Worm (Caenorhabditis elegans) whole organism, mixed stage, embryonic: ENCODE measurements around the gene T04C12.8.

Experiments
- M03D4.4 ChIP-seq: sonication (generic microtip); optimal IDR thresholded peaks from 2 replicates; lab custom pipeline; 2017; ENCODE audit warnings: mild to moderate bottlenecking, missing genetic modification characterization, missing compliant biosample characterization
- bed-3 ChIP-seq: fragments of 200-800 bp; sonication (Bioruptor generic); optimal IDR thresholded peaks from 3 replicates; lab custom pipeline; 2018; ENCODE audit warnings: mild to moderate bottlenecking, missing genetic modification characterization, moderate library complexity, missing compliant biosample characterization
- blmp-1 ChIP-seq: fragments of 150-350 bp; optimal IDR thresholded peaks from 2 replicates; lab custom pipeline; 2014; ENCODE audit warnings: missing biosample characterization, missing genetic modification characterization
- ceh-39 ChIP-seq: fragments of 150-350 bp; optimal IDR thresholded peaks from 2 replicates; lab custom pipeline; 2014; ENCODE audit warnings: missing biosample characterization, missing genetic modification characterization
- ceh-43 ChIP-seq: fragments of 200-800 bp; sonication (Bioruptor generic); optimal IDR thresholded peaks from 2 replicates; lab custom pipeline; 2018; ENCODE audit warnings: mild to moderate bottlenecking, missing genetic modification characterization, moderate library complexity, missing compliant biosample characterization
- ceh-83 ChIP-seq: fragments of 200-800 bp; sonication (Bioruptor generic); optimal IDR thresholded peaks from 2 replicates; lab custom pipeline; 2018; ENCODE audit warnings: mild to moderate bottlenecking, missing genetic modification characterization, missing compliant biosample characterization
- ces-1 ChIP-seq: fragments of 150-350 bp; optimal IDR thresholded peaks from 2 replicates; lab custom pipeline; 2014; ENCODE audit warnings: missing biosample characterization, missing genetic modification reagents, missing genetic modification characterization
- cnd-1 ChIP-seq: fragments of 200-800 bp; sonication (Bioruptor generic); optimal IDR thresholded peaks from 2 replicates; lab custom pipeline; 2018; ENCODE audit warnings: mild to moderate bottlenecking, missing genetic modification characterization, missing compliant biosample characterization
- drap-1 ChIP-seq: fragments of 200-800 bp; sonication (Bioruptor generic); optimal IDR thresholded peaks from 3 replicates; lab custom pipeline; 2018; ENCODE audit warnings: mild to moderate bottlenecking, missing genetic modification characterization, missing compliant biosample characterization
- elt-1 ChIP-seq: sonication (generic microtip); optimal IDR thresholded peaks from 2 replicates; lab custom pipeline; 2017; ENCODE audit warnings: missing genetic modification characterization, mild to moderate bottlenecking, missing compliant biosample characterization, antibody characterized with exemption, moderate library complexity, borderline replicate concordance; ENCODE audit not compliant: insufficient read depth
- elt-3 ChIP-seq: fragments of 150-350 bp; optimal IDR thresholded peaks from 2 replicates; lab custom pipeline; 2014; ENCODE audit warnings: missing biosample characterization, missing genetic modification characterization
- flh-1 ChIP-seq: fragments of 200-800 bp; sonication (Bioruptor generic); optimal IDR thresholded peaks from 2 replicates; lab custom pipeline; 2018; ENCODE audit warnings: mild to moderate bottlenecking, missing genetic modification characterization, moderate library complexity, missing compliant biosample characterization
- ham-2 ChIP-seq: fragments of 200-800 bp; sonication (Bioruptor generic); optimal IDR thresholded peaks from 2 replicates; lab custom pipeline; 2018; ENCODE audit warnings: mild to moderate bottlenecking, missing genetic modification characterization, missing compliant biosample characterization
- hlh-1 ChIP-seq: fragments of 150-350 bp; optimal IDR thresholded peaks from 2 replicates; lab custom pipeline; 2014; ENCODE audit warnings: missing biosample characterization, missing genetic modification reagents, missing genetic modification characterization
- lin-13 ChIP-seq: fragments of 150-350 bp; optimal IDR thresholded peaks from 2 replicates; lab custom pipeline; 2014; ENCODE audit warnings: missing biosample characterization, missing genetic modification characterization
- lin-32 ChIP-seq: fragments of 200-800 bp; sonication (Bioruptor generic); optimal IDR thresholded peaks from 2 replicates; lab custom pipeline; 2018; ENCODE audit warnings: mild to moderate bottlenecking, missing genetic modification characterization, missing compliant biosample characterization
- lsy-2 ChIP-seq: fragments of 150-350 bp; optimal IDR thresholded peaks from 2 replicates; lab custom pipeline; 2014; ENCODE audit warnings: missing biosample characterization, missing genetic modification characterization
- mab-5 ChIP-seq: fragments of 150-350 bp; optimal IDR thresholded peaks from 2 replicates; lab custom pipeline; 2014; ENCODE audit warnings: missing biosample characterization, missing genetic modification characterization
- mep-1 ChIP-seq: fragments of 150-350 bp; optimal IDR thresholded peaks from 2 replicates; lab custom pipeline; 2017; ENCODE audit warnings: missing biosample characterization, missing genetic modification reagents, missing genetic modification characterization, inconsistent platforms
- mls-2 ChIP-seq: sonication (generic microtip); optimal IDR thresholded peaks from 2 replicates; lab custom pipeline; 2016; ENCODE audit warnings: mild to moderate bottlenecking, missing genetic modification characterization, moderate library complexity, missing compliant biosample characterization
- nhr-12 ChIP-seq: fragments of 150-350 bp; optimal IDR thresholded peaks from 2 replicates; lab custom pipeline; 2014; ENCODE audit warnings: missing biosample characterization, missing genetic modification characterization
- nhr-2 ChIP-seq: fragments of 150-350 bp; optimal IDR thresholded peaks from 2 replicates; lab custom pipeline; 2014; ENCODE audit warnings: missing biosample characterization, missing genetic modification characterization
- nhr-237 ChIP-seq: fragments of 150-350 bp; optimal IDR thresholded peaks from 2 replicates; lab custom pipeline; 2014; ENCODE audit warnings: missing biosample characterization, missing genetic modification characterization
- nhr-28 ChIP-seq: fragments of 150-350 bp; optimal IDR thresholded peaks from 2 replicates; lab custom pipeline; 2014; ENCODE audit warnings: missing biosample characterization, missing genetic modification characterization
- nhr-76 ChIP-seq: sonication (generic microtip); optimal IDR thresholded peaks from 2 replicates; lab custom pipeline; 2017; ENCODE audit warnings: missing biosample characterization, missing genetic modification characterization
- pha-4 ChIP-seq: fragments of 150-350 bp; optimal IDR thresholded peaks from 2 replicates; lab custom pipeline; 2018; ENCODE audit warnings: missing biosample characterization, missing genetic modification reagents, missing genetic modification characterization
- sem-2 ChIP-seq: fragments of 200-800 bp; sonication (Bioruptor generic); optimal IDR thresholded peaks from 2 replicates; lab custom pipeline; 2018; ENCODE audit warnings: mild to moderate bottlenecking, missing genetic modification characterization, missing compliant biosample characterization
- snpc-4 ChIP-seq: fragments of 150-350 bp; optimal IDR thresholded peaks from 2 replicates; lab custom pipeline; 2014; ENCODE audit warnings: missing biosample characterization, missing genetic modification characterization
- sptf-1 ChIP-seq: sonication (generic microtip); optimal IDR thresholded peaks from 2 replicates; lab custom pipeline; 2017; ENCODE audit warnings: mild to moderate bottlenecking, missing genetic modification characterization, moderate library complexity, missing compliant biosample characterization
- tbx-8 ChIP-seq: fragments of 200-800 bp; sonication (Bioruptor generic); optimal IDR thresholded peaks from 2 replicates; lab custom pipeline; 2018; ENCODE audit warnings: mild to moderate bottlenecking, missing genetic modification characterization, moderate library complexity, missing compliant biosample characterization
- unc-120 ChIP-seq: sonication (generic microtip); optimal IDR thresholded peaks from 2 replicates; lab custom pipeline; 2017; ENCODE audit warnings: missing genetic modification characterization, missing compliant biosample characterization; ENCODE audit not compliant: poor library complexity, severe bottlenecking
- unc-39 ChIP-seq: fragments of 150-350 bp; optimal IDR thresholded peaks from 2 replicates; lab custom pipeline; 2014; ENCODE audit warnings: missing biosample characterization, missing genetic modification characterization
- unc-62 ChIP-seq: fragments of 150-350 bp; optimal IDR thresholded peaks from 2 replicates; lab custom pipeline; 2014; ENCODE audit warnings: missing biosample characterization, missing genetic modification reagents, missing genetic modification characterization
- zip-8 ChIP-seq: fragments of 150-350 bp; optimal IDR thresholded peaks from 2 replicates; lab custom pipeline; 2014; ENCODE audit warnings: missing biosample characterization, missing genetic modification characterization
- ztf-11 ChIP-seq: fragments of 150-350 bp; optimal IDR thresholded peaks from 2 replicates; lab custom pipeline; 2014; ENCODE audit warnings: missing biosample characterization, missing genetic modification characterization

The T04C12.8 gene

ce11 chrV:11078874-11079273 is 9.7 kb upstream of the T04C12.8 start:
- TF ChIP-seq mep-1 (tag; lab: Kevin White, UChicago), result no peak
- no peak for TF ChIP-seq bed-3
- no peak for TF ChIP-seq cnd-1 (tag; lab: Kevin White, UChicago)
- no peak for TF ChIP-seq nhr-237 (tag; lab: Kevin White, UChicago)
- TF ChIP-seq elt-1, result no peak
- no peak for TF ChIP-seq mab-5 (tag; lab: Kevin White, UChicago)
- no peak for TF ChIP-seq drap-1
- no peak for TF ChIP-seq mls-2
- TF ChIP-seq tbx-8, result no peak
- no peak for TF ChIP-seq hlh-1 (tag; lab: Kevin White, UChicago)
- TF ChIP-seq unc-62 (GFP tag; lab: Kevin White, UChicago), result no peak
- TF ChIP-seq, all 35 proteins: peak for 0

DNA sequence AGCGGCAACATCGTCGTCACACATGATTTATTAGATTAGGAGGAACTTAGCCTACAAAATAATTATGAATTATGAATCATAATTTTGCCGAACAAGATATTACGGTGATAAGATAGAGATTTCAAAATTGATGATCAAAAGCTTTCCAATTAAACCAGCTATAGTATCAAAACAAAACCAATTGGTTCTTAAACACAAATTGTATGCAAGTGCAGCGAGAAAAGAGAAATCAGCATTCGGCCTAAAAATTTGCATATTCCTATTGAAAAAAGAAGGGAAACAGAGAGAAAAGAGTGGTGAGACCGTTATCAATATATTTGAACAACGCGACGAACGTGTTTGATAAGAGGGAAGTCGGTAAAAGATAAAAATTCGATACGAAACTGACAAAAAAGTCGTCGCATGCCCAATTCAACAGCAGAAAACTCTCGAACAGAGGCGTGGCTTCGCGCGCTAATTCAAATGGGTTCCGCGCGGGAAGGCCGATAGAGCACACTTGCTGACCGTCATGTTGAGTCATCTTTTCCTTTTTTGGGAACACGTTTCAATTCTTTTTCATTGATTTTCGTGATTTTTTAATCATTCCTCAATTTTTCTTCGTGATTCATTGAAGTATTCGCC is 9.1 kb upstream of the T04C12.8 start, which contains the start of gene act-2:
Gene act-2, minus strand, starts transcription at position 51 of the 621 bp plus-strand sequence.
- TF ChIP-seq ceh-43 (GFP tag; lab: Kevin White, UChicago) (no peak), drap-1 (no peak), nhr-2 (no peak), mls-2 (no peak), nhr-237 (tag; lab: Kevin White, UChicago) (peak; percentile 19), ceh-83 (no peak), hlh-1 (tag; lab: Kevin White, UChicago) (no peak), ztf-11 (tag; lab: Kevin White, UChicago) (no peak), nhr-12 (tag; lab: Kevin White, UChicago) (no peak), tbx-8 (no peak), unc-62 (GFP tag; lab: Kevin White, UChicago) (no peak), cnd-1 (tag; lab: Kevin White, UChicago) (peak; percentile 49), M03D4.4 (tag; lab: Kevin White, UChicago) (no peak), lsy-2 (peak; percentile 64), lin-13 (tag; lab: Kevin White, UChicago) (peak; percentile 67), ceh-39 (tag; lab: Kevin White, UChicago) (peak; percentile 74), sptf-1 (tag; lab: Kevin White, UChicago) (no peak), mab-5 (tag; lab: Kevin White, UChicago) (no peak), flh-1 (GFP tag; lab: Kevin White, UChicago) (no peak), snpc-4 (tag; lab: Kevin White, UChicago) (no peak), nhr-76 (tag; lab: Kevin White, UChicago) (no peak), mep-1 (tag; lab: Kevin White, UChicago) (peak; percentile 79), lin-32 (GFP tag; lab: Kevin White, UChicago) (no peak), ces-1 (GFP tag; lab: Kevin White, UChicago) (peak; percentile 69), bed-3 (no peak), unc-120 (tag; lab: Kevin White, UChicago) (peak; percentile 46), ham-2 (GFP tag; lab: Kevin White, UChicago) (no peak), sem-2 (GFP tag; lab: Kevin White, UChicago) (no peak), elt-3 (tag; lab: Kevin White, UChicago) (no peak), unc-39 (tag; lab: Kevin White, UChicago) (no peak), nhr-28 (no peak), blmp-1 (tag; lab: Kevin White, UChicago) (no peak), pha-4 (peak; percentile 76), elt-1 (no peak), zip-8 (no peak)
- TF ChIP-seq, all 35 proteins: peak for 9

ce11 chrV:11076403-11076802 is 7.2 kb upstream of the T04C12.8 start:
- TF ChIP-seq sem-2 (GFP tag; lab: Kevin White, UChicago) (no peak), unc-120 (tag; lab: Kevin White, UChicago) (no peak), cnd-1 (tag; lab: Kevin White, UChicago) (no peak), nhr-2 (no peak), snpc-4 (tag; lab: Kevin White, UChicago) (no peak), elt-1 (peak; percentile 92)

DNA sequence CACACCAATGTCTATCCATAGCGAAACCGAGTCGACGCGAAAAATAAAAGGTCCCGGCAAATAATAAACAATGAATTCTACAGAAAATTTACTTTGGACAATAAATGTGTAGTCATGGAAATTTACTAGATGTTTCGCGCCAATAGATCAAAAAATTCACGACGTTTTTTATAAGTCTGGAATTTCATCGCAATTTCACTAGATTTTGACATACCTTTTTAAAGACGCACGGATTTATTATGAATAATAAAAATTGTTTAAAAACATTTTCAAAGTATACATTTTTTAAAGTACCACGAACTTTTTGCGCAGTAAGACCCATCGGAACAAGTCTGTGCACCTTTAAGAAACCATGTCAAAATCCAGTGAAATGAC is 6.9 kb upstream of the T04C12.8 start:
- no peak for TF ChIP-seq lin-32 (GFP tag; lab: Kevin White, UChicago)
- TF ChIP-seq snpc-4 (tag; lab: Kevin White, UChicago), result no peak
- TF ChIP-seq unc-62 (GFP tag; lab: Kevin White, UChicago), result no peak
- TF ChIP-seq ceh-39 (tag; lab: Kevin White, UChicago), result no peak
- no peak for TF ChIP-seq elt-3 (tag; lab: Kevin White, UChicago)
- no peak for TF ChIP-seq nhr-76 (tag; lab: Kevin White, UChicago)
- no peak for TF ChIP-seq nhr-237 (tag; lab: Kevin White, UChicago)
- no peak for TF ChIP-seq sptf-1 (tag; lab: Kevin White, UChicago)
- TF ChIP-seq hlh-1 (tag; lab: Kevin White, UChicago), result no peak
- no peak for TF ChIP-seq sem-2 (GFP tag; lab: Kevin White, UChicago)
- no peak for TF ChIP-seq mep-1 (tag; lab: Kevin White, UChicago)
- TF ChIP-seq ztf-11 (tag; lab: Kevin White, UChicago), result no peak
- TF ChIP-seq bed-3, result no peak
- no peak for TF ChIP-seq ces-1 (GFP tag; lab: Kevin White, UChicago)
- TF ChIP-seq cnd-1 (tag; lab: Kevin White, UChicago), result no peak
